Fruit fly (Drosophila melanogaster) whole organism, embryonic: ENCODE results near the gene Osi17.

ENCODE experiments used
- Bteb2 ChIP-seq: fragments of 200-800 bp; sonication (Bioruptor generic); optimal IDR thresholded peaks from 2 replicates; lab custom pipeline; 2016; ENCODE audit warnings: missing biosample characterization, missing genetic modification characterization
- CG7372 ChIP-seq: fragments of 200-800 bp; sonication (Bioruptor generic); IDR thresholded peaks from 2 replicates; pipeline ENCODE4 v1.3.6; 2022; ENCODE audit warnings: missing biosample characterization, missing genetic modification characterization
- D19B ChIP-seq: fragments of 200-800 bp; sonication (Bioruptor generic); optimal IDR thresholded peaks from 2 replicates; lab custom pipeline; 2017; ENCODE audit warnings: missing biosample characterization, mild to moderate bottlenecking, missing genetic modification characterization
- HLHmδ ChIP-seq: fragments of 200-800 bp; sonication (Bioruptor generic); optimal IDR thresholded peaks from 2 replicates; lab custom pipeline; 2018; ENCODE audit warnings: missing biosample characterization, mild to moderate bottlenecking, missing genetic modification characterization, moderate library complexity
- Hr78 ChIP-seq, 2 experiments: fragments of 200-800 bp in 1 of 2; fragments of >200 bp in 1 of 2; sonication (Bioruptor generic) in 1 of 2; optimal IDR thresholded peaks; 2 replicates each; lab custom pipeline; 2017 to 2019; ENCODE audit warnings: missing biosample characterization in 2 of 2, missing genetic modification characterization in 2 of 2, mild to moderate bottlenecking in 1 of 2, moderate library complexity in 1 of 2
- btn ChIP-seq: fragments of 200-800 bp; sonication (Bioruptor generic); optimal IDR thresholded peaks from 2 replicates; lab custom pipeline; 2016; ENCODE audit warnings: missing biosample characterization, missing genetic modification characterization
- gfzf ChIP-seq: fragments of 200-800 bp; sonication (Bioruptor generic); optimal IDR thresholded peaks from 2 replicates; lab custom pipeline; 2016; ENCODE audit warnings: missing biosample characterization, mild to moderate bottlenecking, missing genetic modification characterization, moderate library complexity
- luna ChIP-seq: fragments of 200-800 bp; sonication (Bioruptor generic); optimal IDR thresholded peaks from 2 replicates; lab custom pipeline; 2016; ENCODE audit warnings: missing biosample characterization, missing genetic modification characterization
- usp ChIP-seq: fragments of >200 bp; optimal IDR thresholded peaks from 2 replicates; lab custom pipeline; 2017; ENCODE audit warnings: missing biosample characterization, missing genetic modification characterization
- vnd ChIP-seq: fragments of 200-800 bp; sonication (Bioruptor generic); IDR thresholded peaks from 3 replicates; pipeline ENCODE4 v1.3.6; 2022; ENCODE audit warnings: missing biosample characterization, missing genetic modification characterization; ENCODE audit not compliant: partially characterized antibody

- no peak for TF ChIP-seq vnd (GFP tag; lab: Robert Waterston, UW)
- no peak for TF ChIP-seq gfzf (GFP tag; lab: Kevin White, UChicago)
- no peak for TF ChIP-seq usp
- TF ChIP-seq CG7372 (GFP tag; lab: Robert Waterston, UW): no peak
- TF ChIP-seq luna: no peak
- TF ChIP-seq D19B (GFP tag; lab: Kevin White, UChicago): no peak
- TF ChIP-seq Bteb2: no peak
- TF ChIP-seq Hr78 (GFP tag; optimal IDR thresholded peaks at IDR 0.05; lab: Kevin White, UChicago): no peak
- TF ChIP-seq HLHmδ (GFP tag; lab: Kevin White, UChicago): no peak
- no peak for TF ChIP-seq btn (GFP tag; lab: Kevin White, UChicago)
These were observed 45.7 kb upstream of the Osi17 start, which contains the start of gene Osi10b for dm6 chr3R:6265890-6266289.
